Fruit fly (Drosophila melanogaster) whole organism, embryonic: ENCODE data around the gene CG9837.

Experiments used
- ATbp ChIP-seq: fragments of 200-800 bp; sonication (Bioruptor generic); optimal IDR thresholded peaks from 2 replicates; lab custom pipeline; 2017; ENCODE audit warnings: missing biosample characterization, mild to moderate bottlenecking, missing genetic modification characterization, missing genetic modification reagents
- Aef1 ChIP-seq: fragments of 200-800 bp; sonication (Bioruptor generic); IDR thresholded peaks from 3 replicates; pipeline ENCODE4 v1.3.6; 2022; ENCODE audit warnings: missing biosample characterization, missing genetic modification characterization
- Atf3 ChIP-seq: fragments of 200-800 bp; sonication (Bioruptor generic); optimal IDR thresholded peaks from 3 replicates; lab custom pipeline; 2016; ENCODE audit warnings: missing biosample characterization, missing genetic modification characterization
- CG10209 ChIP-seq: fragments of 200-800 bp; sonication (Bioruptor generic); optimal IDR thresholded peaks from 3 replicates; lab custom pipeline; 2017; ENCODE audit warnings: missing biosample characterization, mild to moderate bottlenecking, missing genetic modification characterization, missing genetic modification reagents
- CG10565 ChIP-seq: fragments of 200-800 bp; sonication (Bioruptor generic); optimal IDR thresholded peaks from 3 replicates; lab custom pipeline; 2016; ENCODE audit warnings: missing biosample characterization, mild to moderate bottlenecking, missing genetic modification characterization
- CG11093 ChIP-seq: fragments of 200-800 bp; sonication (Bioruptor generic); IDR thresholded peaks from 3 replicates; pipeline ENCODE4 v1.3.6; 2022; ENCODE audit warnings: missing biosample characterization, missing genetic modification characterization
- CG11398 ChIP-seq: fragments of 200-800 bp; sonication (Bioruptor generic); optimal IDR thresholded peaks from 2 replicates; lab custom pipeline; 2016; ENCODE audit warnings: missing biosample characterization, missing genetic modification characterization
- CG11456 ChIP-seq: fragments of 200-800 bp; sonication (Bioruptor generic); IDR thresholded peaks from 3 replicates; pipeline ENCODE4 v1.3.6; 2022; ENCODE audit warnings: missing biosample characterization, missing genetic modification characterization
- CG12104 ChIP-seq: fragments of 200-800 bp; sonication (Bioruptor generic); optimal IDR thresholded peaks from 3 replicates; lab custom pipeline; 2016; ENCODE audit warnings: missing biosample characterization, missing genetic modification characterization
- CG12769 ChIP-seq: fragments of 200-800 bp; sonication (Bioruptor generic); optimal IDR thresholded peaks from 2 replicates; lab custom pipeline; 2019; ENCODE audit warnings: missing biosample characterization, mild to moderate bottlenecking, missing genetic modification characterization, moderate library complexity
- CG13123 ChIP-seq: fragments of 200-800 bp; sonication (Bioruptor generic); optimal IDR thresholded peaks from 2 replicates; lab custom pipeline; 2016; ENCODE audit warnings: missing biosample characterization, missing genetic modification characterization
- CG15011 ChIP-seq: fragments of 200-800 bp; sonication (Bioruptor generic); optimal IDR thresholded peaks from 3 replicates; lab custom pipeline; 2018; ENCODE audit warnings: missing biosample characterization, mild to moderate bottlenecking, missing genetic modification characterization
- CG17328 ChIP-seq: fragments of 200-800 bp; sonication (Bioruptor generic); IDR thresholded peaks from 2 replicates; pipeline ENCODE4 v1.3.6; 2022; ENCODE audit warnings: missing biosample characterization, missing genetic modification characterization
- CG17359 ChIP-seq: fragments of 200-800 bp; sonication (Bioruptor generic); optimal IDR thresholded peaks from 3 replicates; lab custom pipeline; 2018; ENCODE audit warnings: missing biosample characterization, mild to moderate bottlenecking, missing genetic modification characterization, moderate library complexity
- CG1792 ChIP-seq: fragments of 200-800 bp; sonication (Bioruptor generic); optimal IDR thresholded peaks from 2 replicates; lab custom pipeline; 2016; ENCODE audit warnings: missing biosample characterization, missing genetic modification characterization
- CG18011 ChIP-seq: fragments of 200-800 bp; sonication (Bioruptor generic); optimal IDR thresholded peaks from 2 replicates; lab custom pipeline; 2017; ENCODE audit warnings: missing biosample characterization, missing genetic modification characterization, mild to moderate bottlenecking, moderate library complexity, missing genotype
- CG18764 ChIP-seq: fragments of 200-800 bp; sonication (Bioruptor generic); optimal IDR thresholded peaks from 3 replicates; lab custom pipeline; 2016; ENCODE audit warnings: missing biosample characterization, missing genetic modification characterization
- CG2712 ChIP-seq: fragments of 200-800 bp; optimal IDR thresholded peaks from 3 replicates; lab custom pipeline; 2019; ENCODE audit warnings: missing biosample characterization, mild to moderate bottlenecking, missing genetic modification characterization, moderate library complexity
- CG30020 ChIP-seq: fragments of 200-800 bp; optimal IDR thresholded peaks from 2 replicates; lab custom pipeline; 2019; ENCODE audit warnings: missing biosample characterization, mild to moderate bottlenecking, missing genetic modification characterization, moderate library complexity
- CG3065 ChIP-seq: fragments of 200-800 bp; sonication (Bioruptor generic); optimal IDR thresholded peaks from 2 replicates; lab custom pipeline; 2016; ENCODE audit warnings: missing biosample characterization, missing genetic modification characterization
- CG34224 ChIP-seq: fragments of 200-800 bp; sonication (Bioruptor generic); IDR thresholded peaks from 3 replicates; pipeline ENCODE4 v1.3.6; 2022; ENCODE audit warnings: missing biosample characterization, missing genetic modification characterization; ENCODE audit not compliant: partially characterized antibody
- CG42726 ChIP-seq: fragments of 200-800 bp; sonication (Bioruptor generic); IDR thresholded peaks from 2 replicates; pipeline ENCODE4 v1.3.6; 2022; ENCODE audit warnings: missing biosample characterization, missing genetic modification characterization; ENCODE audit not compliant: partially characterized antibody
- CG8290 ChIP-seq, 3 experiments: fragments of 200-800 bp; sonication (Bioruptor generic); optimal IDR thresholded peaks; 2 replicates each; lab custom pipeline; 2016 to 2019; ENCODE audit warnings: missing biosample characterization in 3 of 3, missing genetic modification characterization in 3 of 3, mild to moderate bottlenecking in 2 of 3, moderate library complexity in 1 of 3
- Hey ChIP-seq: fragments of 200-800 bp; sonication (Bioruptor generic); optimal IDR thresholded peaks from 3 replicates; lab custom pipeline; 2018; ENCODE audit warnings: missing biosample characterization, mild to moderate bottlenecking, missing genetic modification characterization
- Max ChIP-seq: fragments of 200-800 bp; sonication (Bioruptor generic); optimal IDR thresholded peaks from 2 replicates; lab custom pipeline; 2016; ENCODE audit warnings: missing biosample characterization, mild to moderate bottlenecking, missing genetic modification characterization
- Meics ChIP-seq: fragments of 200-800 bp; sonication (Bioruptor generic); optimal IDR thresholded peaks from 2 replicates; lab custom pipeline; 2017; ENCODE audit warnings: missing biosample characterization, mild to moderate bottlenecking, missing genetic modification characterization
- Nf-YC ChIP-seq: fragments of 200-800 bp; optimal IDR thresholded peaks from 3 replicates; lab custom pipeline; 2019; ENCODE audit warnings: missing biosample characterization, mild to moderate bottlenecking, missing genetic modification characterization, moderate library complexity
- Ptx1 ChIP-seq: fragments of 200-800 bp; sonication (Bioruptor generic); IDR thresholded peaks from 2 replicates; pipeline ENCODE4 v1.3.6; 2022; ENCODE audit warnings: missing biosample characterization, missing genetic modification characterization
- Trl ChIP-seq, 3 experiments: fragments of >200 bp in 2 of 3; fragments of 200-800 bp in 1 of 3; sonication (Bioruptor generic) in 1 of 3; optimal IDR thresholded peaks; 2 replicates in 1 of 3; 3 replicates in 2 of 3; lab custom pipeline; 2016 to 2017; ENCODE audit warnings: missing biosample characterization in 1 of 3, missing genetic modification characterization in 1 of 3
- bab2 ChIP-seq: fragments of 200-800 bp; sonication (Bioruptor generic); optimal IDR thresholded peaks from 2 replicates; lab custom pipeline; 2016; ENCODE audit warnings: missing biosample characterization, missing genetic modification characterization
- bbx ChIP-seq: fragments of 200-800 bp; sonication (Bioruptor generic); IDR thresholded peaks from 2 replicates; pipeline ENCODE4 v1.3.6; 2022; ENCODE audit warnings: missing biosample characterization, missing genetic modification characterization; ENCODE audit not compliant: partially characterized antibody
- ems ChIP-seq: fragments of 200-800 bp; sonication (Bioruptor generic); optimal IDR thresholded peaks from 3 replicates; lab custom pipeline; 2016; ENCODE audit warnings: missing biosample characterization, missing genetic modification characterization
- eyg ChIP-seq: fragments of 200-800 bp; sonication (Bioruptor generic); optimal IDR thresholded peaks from 3 replicates; lab custom pipeline; 2016; ENCODE audit warnings: missing biosample characterization, missing genetic modification characterization
- fru ChIP-seq: fragments of >200 bp; optimal IDR thresholded peaks from 2 replicates; lab custom pipeline; 2017
- ftz-f1 ChIP-seq: fragments of 200-800 bp; sonication (Bioruptor generic); optimal IDR thresholded peaks from 2 replicates; lab custom pipeline; 2016; ENCODE audit warnings: missing biosample characterization, missing genetic modification characterization
- gsb-n ChIP-seq: fragments of 200-800 bp; sonication (Bioruptor generic); optimal IDR thresholded peaks from 3 replicates; lab custom pipeline; 2018; ENCODE audit warnings: missing biosample characterization, mild to moderate bottlenecking, missing genetic modification characterization
- kni ChIP-seq: fragments of 200-800 bp; sonication (Bioruptor generic); optimal IDR thresholded peaks from 3 replicates; lab custom pipeline; 2017; ENCODE audit warnings: mild to moderate bottlenecking, missing biosample characterization, missing genetic modification reagents, missing genetic modification characterization
- lola ChIP-seq, 3 experiments: fragments of >200 bp in 2 of 3; fragments of 200-800 bp in 1 of 3; sonication (Bioruptor generic) in 1 of 3; optimal IDR thresholded peaks; 2 replicates each; lab custom pipeline; 2017 to 2019; ENCODE audit warnings: missing biosample characterization in 3 of 3, missing genetic modification characterization in 3 of 3, mild to moderate bottlenecking in 1 of 3, moderate library complexity in 1 of 3
- maf-S ChIP-seq: fragments of 200-800 bp; sonication (Bioruptor generic); optimal IDR thresholded peaks from 2 replicates; lab custom pipeline; 2016; ENCODE audit warnings: missing biosample characterization, missing genetic modification characterization
- nerfin-2 ChIP-seq: fragments of 200-800 bp; sonication (Bioruptor generic); IDR thresholded peaks from 2 replicates; pipeline ENCODE4 v1.3.6; 2022; ENCODE audit warnings: missing biosample characterization, missing genetic modification characterization; ENCODE audit not compliant: partially characterized antibody
- nom ChIP-seq: fragments of 200-800 bp; sonication (Bioruptor generic); optimal IDR thresholded peaks from 2 replicates; lab custom pipeline; 2017; ENCODE audit warnings: missing biosample characterization, missing genetic modification characterization, mild to moderate bottlenecking, moderate library complexity, missing genetic modification reagents
- p53 ChIP-seq: fragments of 200-800 bp; sonication (Bioruptor generic); optimal IDR thresholded peaks from 2 replicates; lab custom pipeline; 2016; ENCODE audit warnings: missing biosample characterization, missing genetic modification characterization
- pb ChIP-seq: fragments of 200-800 bp; sonication (Bioruptor generic); optimal IDR thresholded peaks from 3 replicates; lab custom pipeline; 2016; ENCODE audit warnings: missing biosample characterization, missing genetic modification characterization
- phol ChIP-seq: fragments of 200-800 bp; sonication (Bioruptor generic); optimal IDR thresholded peaks from 3 replicates; lab custom pipeline; 2018; ENCODE audit warnings: missing biosample characterization, mild to moderate bottlenecking, missing genetic modification characterization, moderate library complexity
- pzg ChIP-seq: fragments of 200-800 bp; sonication (Bioruptor generic); optimal IDR thresholded peaks from 3 replicates; lab custom pipeline; 2018; ENCODE audit warnings: missing biosample characterization, mild to moderate bottlenecking, missing genetic modification characterization, moderate library complexity
- repo ChIP-seq: fragments of 200-800 bp; sonication (Bioruptor generic); optimal IDR thresholded peaks from 2 replicates; lab custom pipeline; 2016; ENCODE audit warnings: missing biosample characterization, missing genetic modification characterization
- sisA ChIP-seq: fragments of 200-800 bp; sonication (Bioruptor generic); IDR thresholded peaks from 2 replicates; pipeline ENCODE4 v1.3.6; 2022; ENCODE audit warnings: missing biosample characterization, missing genetic modification characterization
- slou ChIP-seq: fragments of 200-800 bp; sonication (Bioruptor generic); optimal IDR thresholded peaks from 3 replicates; lab custom pipeline; 2016; ENCODE audit warnings: missing biosample characterization, missing genetic modification characterization
- unc-4 ChIP-seq: fragments of 200-800 bp; sonication (Bioruptor generic); IDR thresholded peaks from 2 replicates; pipeline ENCODE4 v1.3.6; 2022; ENCODE audit warnings: missing biosample characterization, missing genetic modification characterization; ENCODE audit not compliant: partially characterized antibody
- zen ChIP-seq: fragments of 200-800 bp; sonication (Bioruptor generic); optimal IDR thresholded peaks from 3 replicates; lab custom pipeline; 2018; ENCODE audit warnings: missing biosample characterization, mild to moderate bottlenecking, missing genetic modification characterization, moderate library complexity

CG9837 gene

dm6 chr3R:8784788-8785187 is 28.6 kb downstream of the CG9837 start (continued):
- no peak for TF ChIP-seq CG30020
- TF ChIP-seq bab2 (GFP tag; lab: Kevin White, UChicago), result no peak
- peak; percentile 1 for TF ChIP-seq ems (GFP tag; lab: Kevin White, UChicago)
- TF ChIP-seq kni (GFP tag; lab: Kevin White, UChicago), result no peak
- TF ChIP-seq maf-S (GFP tag; lab: Kevin White, UChicago), result no peak
- TF ChIP-seq phol (tag; lab: Kevin White, UChicago), result no peak
- no peak for TF ChIP-seq CG11398 (GFP tag; lab: Kevin White, UChicago)
- TF ChIP-seq pzg (GFP tag; lab: Kevin White, UChicago), result no peak
- TF ChIP-seq CG11093 (GFP tag; lab: Robert Waterston, UW), result no peak
- TF ChIP-seq ATbp (GFP tag; lab: Kevin White, UChicago), result peak; percentile 12
- TF ChIP-seq lola (GFP tag; optimal IDR thresholded peaks at IDR 0.05; lab: Kevin White, UChicago), result no peak
- peak; percentile 3 for TF ChIP-seq pb (GFP tag; lab: Kevin White, UChicago)
- TF ChIP-seq CG18011 (GFP tag; lab: Kevin White, UChicago), result no peak
- TF ChIP-seq CG10209 (GFP tag; lab: Kevin White, UChicago), result peak; percentile 32
- TF ChIP-seq CG12104 (GFP tag; lab: Kevin White, UChicago), result no peak
- TF ChIP-seq sisA (GFP tag; lab: Robert Waterston, UW), result peak; percentile 50
- TF ChIP-seq Ptx1, result peak; percentile 68
- TF ChIP-seq CG18764 (GFP tag; lab: Kevin White, UChicago), result no peak
- no peak for TF ChIP-seq nerfin-2 (GFP tag; lab: Robert Waterston, UW)
- peak; percentile 70; the same call in 1 of the 3 replicates for TF ChIP-seq CG11456 (GFP tag; lab: Robert Waterston, UW)
- TF ChIP-seq Nf-YC (tag; lab: Kevin White, UChicago), result no peak
- TF ChIP-seq CG13123 (GFP tag; lab: Kevin White, UChicago), result no peak
- TF ChIP-seq Meics (GFP tag; lab: Kevin White, UChicago), result no peak
- TF ChIP-seq repo (GFP tag; lab: Kevin White, UChicago), result no peak
- TF ChIP-seq fru (lab: Kevin White, UChicago), result no peak
- TF ChIP-seq CG1792 (GFP tag; lab: Kevin White, UChicago), result no peak
- no peak for TF ChIP-seq CG10565 (GFP tag; lab: Kevin White, UChicago)
- no peak for TF ChIP-seq Hey
- no peak for TF ChIP-seq unc-4
- TF ChIP-seq Atf3 (GFP tag; lab: Kevin White, UChicago), result no peak
- TF ChIP-seq Trl (optimal IDR thresholded peaks at IDR 0.05; lab: Kevin White, UChicago), result no peak
- peak; percentile 24 for TF ChIP-seq Trl (GFP tag; optimal IDR thresholded peaks at IDR 0.05; lab: Kevin White, UChicago)
- no peak for TF ChIP-seq CG8290 (GFP tag; optimal IDR thresholded peaks at IDR 0.05; lab: Kevin White, UChicago)
- no peak for TF ChIP-seq CG8290 (tag; optimal IDR thresholded peaks at IDR 0.05; lab: Kevin White, UChicago)
- TF ChIP-seq CG2712 (tag; lab: Kevin White, UChicago), result no peak
- TF ChIP-seq Aef1 (GFP tag; lab: Robert Waterston, UW), result no peak
- TF ChIP-seq zen (tag; lab: Kevin White, UChicago), result no peak
- no peak for TF ChIP-seq eyg (GFP tag; lab: Kevin White, UChicago)
- TF ChIP-seq CG42726, result no peak
- TF ChIP-seq CG17359 (tag; lab: Kevin White, UChicago), result no peak
- TF ChIP-seq CG34224 (GFP tag; lab: Robert Waterston, UW), result no peak
- TF ChIP-seq p53, result no peak
- no peak for TF ChIP-seq slou (GFP tag; lab: Kevin White, UChicago)
- no peak for TF ChIP-seq gsb-n (tag; lab: Kevin White, UChicago)
- TF ChIP-seq CG17328 (GFP tag; lab: Robert Waterston, UW), result peak; percentile 44; the same call in 1 of the 2 replicates
- TF ChIP-seq CG3065 (GFP tag; lab: Kevin White, UChicago), result no peak
- no peak for TF ChIP-seq bbx (GFP tag; lab: Robert Waterston, UW)
- no peak for TF ChIP-seq ftz-f1 (GFP tag; lab: Kevin White, UChicago)
- no peak for TF ChIP-seq CG15011 (GFP tag; lab: Kevin White, UChicago)
- TF ChIP-seq CG12769 (tag; lab: Kevin White, UChicago), result no peak
- TF ChIP-seq nom (GFP tag; lab: Kevin White, UChicago), result no peak
- no peak for TF ChIP-seq Max
